2 worm cellular contexts compared by ENCODE assay signal in genomic region chrIV:8113161-8113560, ce11.
TF ChIP-seq lines count a peak whose summit lies in the region.

TSS of gene Y42H9AR.1 (plus strand) at chrIV:8113393.

TF ChIP-seq in whole organism, L1 larva, 84 proteins besides CTCF, POLR2A, EP300 and RAD21 (continued from another document):
- TF ChIP-seq xbp-1 (tag; optimal IDR thresholded peaks at IDR 0.05; lab: Kevin White, UChicago): peak; percentile 49
- TF ChIP-seq elt-3 (tag; optimal IDR thresholded peaks at IDR 0.05; lab: Kevin White, UChicago): no peak
- no peak for TF ChIP-seq skn-1 (tag; optimal IDR thresholded peaks at IDR 0.05; lab: Kevin White, UChicago)
- peak; percentile 38 for TF ChIP-seq mep-1 (tag; optimal IDR thresholded peaks at IDR 0.05; lab: Kevin White, UChicago)
- TF ChIP-seq tlp-1 (tag; optimal IDR thresholded peaks at IDR 0.05; lab: Kevin White, UChicago): no peak
- no peak for TF ChIP-seq lin-13 (GFP tag; optimal IDR thresholded peaks at IDR 0.05; lab: Kevin White, UChicago)
- no peak for TF ChIP-seq lin-39 (tag; optimal IDR thresholded peaks at IDR 0.05; lab: Kevin White, UChicago)
- no peak for TF ChIP-seq C04F5.9 (tag; optimal IDR thresholded peaks at IDR 0.05; lab: Kevin White, UChicago)
- TF ChIP-seq ceh-88 (GFP tag; IDR thresholded peaks at IDR 0.05; lab: Robert Waterston, UW): no peak
- TF ChIP-seq lin-14 (GFP tag; optimal IDR thresholded peaks at IDR 0.05; lab: Kevin White, UChicago): no peak
- TF ChIP-seq isw-1 (GFP tag; IDR thresholded peaks at IDR 0.05; lab: Robert Waterston, UW): no peak
- TF ChIP-seq ceh-82 (tag; optimal IDR thresholded peaks at IDR 0.05; lab: Kevin White, UChicago): no peak
- no peak for TF ChIP-seq nhr-12 (tag; optimal IDR thresholded peaks at IDR 0.05; lab: Kevin White, UChicago)
- peak in 2 of 3 experiments; percentile 12 to 46 for TF ChIP-seq dpl-1 (GFP tag; optimal IDR thresholded peaks at IDR 0.05; lab: Kevin White, UChicago)
- no peak for TF ChIP-seq fos-1 (tag; optimal IDR thresholded peaks at IDR 0.05; lab: Kevin White, UChicago)
- TF ChIP-seq nhr-20 (tag; optimal IDR thresholded peaks at IDR 0.05; lab: Kevin White, UChicago): peak; percentile 18
- TF ChIP-seq pag-3 (tag; optimal IDR thresholded peaks at IDR 0.05; lab: Kevin White, UChicago; ENCODE audit: borderline replicate concordance, insufficient read depth): no peak
- TF ChIP-seq snpc-4 (tag; optimal IDR thresholded peaks at IDR 0.05; lab: Kevin White, UChicago): no peak
- no peak for TF ChIP-seq hlh-4 (tag; optimal IDR thresholded peaks at IDR 0.05; lab: Kevin White, UChicago)
- TF ChIP-seq hlh-17 (GFP tag; optimal IDR thresholded peaks at IDR 0.05; lab: Kevin White, UChicago; ENCODE audit: borderline replicate concordance): no peak
- peak in 1 of 2 experiments; percentile 42 for TF ChIP-seq lin-35 (GFP tag; optimal IDR thresholded peaks at IDR 0.05; lab: Kevin White, UChicago)
- TF ChIP-seq ceh-8 (GFP tag; optimal IDR thresholded peaks at IDR 0.05; lab: Kevin White, UChicago): no peak
- TF ChIP-seq jun-1 (tag; optimal IDR thresholded peaks at IDR 0.05; lab: Kevin White, UChicago): no peak
- TF ChIP-seq ceh-63 (GFP tag; optimal IDR thresholded peaks at IDR 0.05; lab: Kevin White, UChicago): no peak
- TF ChIP-seq F16B12.6 (tag; optimal IDR thresholded peaks at IDR 0.05; lab: Kevin White, UChicago): peak; percentile 92
- no peak for TF ChIP-seq nhr-85 (tag; lab: Kevin White, UChicago)
- TF ChIP-seq fkh-4 (tag; optimal IDR thresholded peaks at IDR 0.05; lab: Kevin White, UChicago; ENCODE audit: borderline replicate concordance): no peak
- no peak for TF ChIP-seq C34B4.2 (tag; optimal IDR thresholded peaks at IDR 0.05; lab: Kevin White, UChicago)
- TF ChIP-seq mdl-1 (tag; optimal IDR thresholded peaks at IDR 0.05; lab: Kevin White, UChicago): peak in 1 of 2 experiments; percentile 61
- TF ChIP-seq efl-3 (GFP tag; optimal IDR thresholded peaks at IDR 0.05; lab: Kevin White, UChicago): no peak
- no peak for TF ChIP-seq aha-1 (tag; optimal IDR thresholded peaks at IDR 0.05; lab: Kevin White, UChicago)
- no peak for TF ChIP-seq egl-27 (tag; optimal IDR thresholded peaks at IDR 0.05; lab: Kevin White, UChicago)
- TF ChIP-seq nhr-76 (tag; optimal IDR thresholded peaks at IDR 0.05; lab: Kevin White, UChicago): no peak
- TF ChIP-seq irx-1 (tag; optimal IDR thresholded peaks at IDR 0.05; lab: Kevin White, UChicago): no peak
- TF ChIP-seq zip-4 (GFP tag; optimal IDR thresholded peaks at IDR 0.05; lab: Kevin White, UChicago): no peak
- peak; percentile 11 for TF ChIP-seq blmp-1 (tag; optimal IDR thresholded peaks at IDR 0.05; lab: Kevin White, UChicago)
- TF ChIP-seq efl-1 (optimal IDR thresholded peaks at IDR 0.05; lab: Kevin White, UChicago): peak; percentile 18 to 40
- TF ChIP-seq efl-1 (GFP tag; optimal IDR thresholded peaks at IDR 0.05 in 1 of 2; lab: Kevin White, UChicago): peak; percentile 45 to 77
- no peak for TF ChIP-seq unc-98 (GFP tag; IDR thresholded peaks at IDR 0.05; lab: Robert Waterston, UW)
- peak; percentile 16 for TF ChIP-seq sox-4 (tag; optimal IDR thresholded peaks at IDR 0.05; lab: Kevin White, UChicago)
TF ChIP-seq in whole organism, L1 larva: peak in this region for 14.

TF ChIP-seq in whole organism, L4 larva, 104 proteins besides CTCF, POLR2A, EP300 and RAD21 (continued from another document):
- TF ChIP-seq mes-2 (tag; optimal IDR thresholded peaks at IDR 0.05; lab: Kevin White, UChicago; ENCODE audit: poor library complexity, severe bottlenecking): peak; percentile 24
- TF ChIP-seq dpl-1 (GFP tag; optimal IDR thresholded peaks at IDR 0.05; lab: Kevin White, UChicago): peak; percentile 52
- TF ChIP-seq ceh-82 (tag; optimal IDR thresholded peaks at IDR 0.05; lab: Kevin White, UChicago): no peak
- TF ChIP-seq T20F7.1 (GFP tag; optimal IDR thresholded peaks at IDR 0.05; lab: Kevin White, UChicago): peak; percentile 40
- TF ChIP-seq tra-1 (GFP tag; IDR thresholded peaks at IDR 0.05; lab: Robert Waterston, UW): no peak
- TF ChIP-seq zip-11 (GFP tag; IDR thresholded peaks at IDR 0.05; lab: Robert Waterston, UW): no peak
- no peak for TF ChIP-seq nhr-111 (GFP tag; optimal IDR thresholded peaks at IDR 0.05; lab: Kevin White, UChicago)
- TF ChIP-seq lin-29 (GFP tag; IDR thresholded peaks at IDR 0.05; lab: Robert Waterston, UW): no peak
- no peak for TF ChIP-seq nhr-41 (GFP tag; IDR thresholded peaks at IDR 0.05; lab: Robert Waterston, UW)
- no peak for TF ChIP-seq snpc-4 (tag; optimal IDR thresholded peaks at IDR 0.05; lab: Kevin White, UChicago)
- TF ChIP-seq hmg-1.1 (GFP tag; IDR thresholded peaks at IDR 0.05; lab: Robert Waterston, UW): 0 out of 2 replicates have a peak, but pooled peaks have one; percentile 3
- no peak for TF ChIP-seq nhr-11 (tag; optimal IDR thresholded peaks at IDR 0.05; lab: Kevin White, UChicago)
- no peak for TF ChIP-seq dmd-8 (GFP tag; IDR thresholded peaks at IDR 0.05; lab: Robert Waterston, UW)
- TF ChIP-seq T26A8.4 (GFP tag; IDR thresholded peaks at IDR 0.05; lab: Robert Waterston, UW): no peak
- no peak for TF ChIP-seq lim-7 (GFP tag; IDR thresholded peaks at IDR 0.05; lab: Robert Waterston, UW)
